Fruit fly (Drosophila melanogaster): ENCODE data around the gene CG45263.

- TF ChIP-seq CTCF (optimal IDR thresholded peaks at IDR 0.05) (no peak), CG8478 (optimal IDR thresholded peaks at IDR 0.05) (no peak)
Measured at dm6 chr3R:8334471-8334783, 143.0 kb downstream of the CG45263 start.
